Worm (Caenorhabditis elegans): ENCODE data around the gene lin-3.

lin-3 gene

DNA sequence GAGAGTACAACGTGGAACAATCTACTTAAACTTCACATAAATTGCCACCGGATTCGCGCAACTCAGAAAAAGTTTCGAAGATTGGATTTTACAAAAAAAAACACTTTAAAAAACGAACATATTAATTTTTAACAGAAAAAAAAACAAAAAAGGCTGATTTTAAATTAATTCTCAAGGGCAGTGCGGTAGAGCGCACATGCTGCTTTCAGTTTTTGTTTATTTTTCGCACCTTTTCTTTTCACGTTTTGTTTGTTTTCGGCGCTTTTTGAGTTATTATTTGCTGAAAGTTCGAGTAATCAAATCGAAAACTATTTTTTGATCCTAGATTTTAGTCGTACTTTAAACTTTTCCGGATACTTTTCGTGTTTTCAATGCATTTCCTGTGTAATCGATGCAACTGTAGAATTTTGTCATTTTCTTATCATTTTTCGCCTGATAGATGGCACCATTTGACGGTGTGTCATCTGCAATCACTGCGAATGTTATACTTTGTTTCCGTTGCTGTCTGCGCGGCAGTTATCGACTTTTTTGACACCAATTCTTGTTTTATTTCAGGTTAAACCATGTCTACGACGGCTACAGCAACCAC is 34.1 kb upstream of the lin-3 start, which contains the start of gene F13H10.8 (continued):
- TF ChIP-seq nhr-11 (tag; optimal IDR thresholded peaks at IDR 0.05) (no peak), rnt-1 (tag; optimal IDR thresholded peaks at IDR 0.05) (no peak), hlh-15 (tag; optimal IDR thresholded peaks at IDR 0.05) (no peak), lin-11 (tag; optimal IDR thresholded peaks at IDR 0.05) (no peak), che-1 (tag; optimal IDR thresholded peaks at IDR 0.05) (no peak), C38D4.7 (GFP tag; optimal IDR thresholded peaks at IDR 0.05) (no peak), mec-3 (tag; optimal IDR thresholded peaks at IDR 0.05; ENCODE audit: borderline replicate concordance) (no peak), dve-1 (tag; optimal IDR thresholded peaks at IDR 0.05) (no peak), pqm-1 (tag; optimal IDR thresholded peaks at IDR 0.05) (no peak), zip-5 (tag; optimal IDR thresholded peaks at IDR 0.05) (no peak)

DNA sequence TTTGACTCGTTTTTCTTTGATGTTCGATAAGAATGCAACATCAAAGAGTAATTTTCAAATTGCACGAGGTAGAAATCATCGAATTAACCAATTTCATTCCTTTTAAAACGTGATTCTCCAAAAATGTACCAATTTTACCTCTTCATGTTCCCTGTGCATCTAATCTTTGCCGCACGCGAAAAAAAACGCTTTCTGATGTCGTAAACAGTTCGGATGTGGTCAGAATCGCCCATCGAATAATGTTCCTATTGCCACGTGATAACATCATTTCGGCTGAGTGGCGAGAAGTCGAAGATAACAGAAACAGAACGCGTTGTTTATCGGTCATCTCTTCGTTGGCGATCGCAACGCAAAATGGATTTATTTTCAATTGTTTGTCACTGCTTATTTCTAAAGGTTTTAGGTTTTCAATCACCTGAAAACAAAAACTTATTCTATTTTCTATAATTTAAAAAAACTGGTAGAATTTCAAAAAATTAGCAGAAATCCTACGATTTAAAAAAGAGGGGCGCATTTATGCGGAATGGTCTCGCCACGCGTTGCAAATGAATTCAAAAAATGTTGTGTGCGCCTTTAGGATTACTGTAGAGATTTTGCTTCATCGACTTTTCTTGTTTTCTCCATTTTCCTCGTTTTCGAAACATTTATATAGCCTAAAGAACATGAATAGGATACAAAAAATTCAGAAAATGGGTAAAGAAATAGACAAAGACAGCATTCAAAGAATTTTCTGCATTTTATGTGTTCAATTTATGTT is 32.4 kb upstream of the lin-3 start, which contains the start of gene mogs-1:
TSS of gene mogs-1 (minus strand) at position 417 of the 757 bp plus-strand sequence.
- TF ChIP-seq ttx-3 (tag; optimal IDR thresholded peaks at IDR 0.05) (no peak), ref-2 (tag; optimal IDR thresholded peaks at IDR 0.05) (no peak), ama-1 (optimal IDR thresholded peaks at IDR 0.05) (no peak), pha-2 (tag; optimal IDR thresholded peaks at IDR 0.05) (no peak), sox-2 (GFP tag; IDR thresholded peaks at IDR 0.05) (no peak), eyg-1 (tag; optimal IDR thresholded peaks at IDR 0.05) (no peak), lin-11 (tag; optimal IDR thresholded peaks at IDR 0.05) (no peak), K09A11.1 (tag; optimal IDR thresholded peaks at IDR 0.05; ENCODE audit: insufficient read depth) (no peak), nhr-232 (tag; optimal IDR thresholded peaks at IDR 0.05) (no peak)

DNA sequence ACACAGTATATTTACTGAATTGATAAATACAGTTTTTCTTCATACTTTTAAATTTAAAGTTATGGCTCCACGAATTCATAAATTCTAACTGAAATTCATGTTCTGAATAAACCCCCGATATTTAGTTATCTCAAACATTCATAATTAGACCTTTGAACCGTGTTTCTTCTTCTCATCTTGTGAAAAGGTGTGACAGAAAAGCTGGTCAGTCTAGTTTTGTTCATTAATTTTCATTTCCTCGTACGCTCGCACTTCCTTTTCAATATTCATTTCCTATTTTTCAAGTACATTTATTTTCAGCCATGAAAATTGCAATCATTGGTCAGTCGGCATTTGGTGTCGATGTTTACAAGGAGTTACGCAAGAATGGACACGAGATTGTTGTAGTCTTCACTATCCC is 31.8 kb upstream of the lin-3 start, which contains the start of gene alh-3:
TSS of gene alh-3 (plus strand) at position 301 of the 400 bp plus-strand sequence.
- no peak for TF ChIP-seq pat-9 (tag; optimal IDR thresholded peaks at IDR 0.05)
- no peak for TF ChIP-seq hlh-30 (tag; optimal IDR thresholded peaks at IDR 0.05; ENCODE audit: insufficient read depth)
- no peak for TF ChIP-seq elt-2 (tag; optimal IDR thresholded peaks at IDR 0.05)
- TF ChIP-seq ceh-48 (tag; optimal IDR thresholded peaks at IDR 0.05) = no peak
- TF ChIP-seq npax-4 (tag; optimal IDR thresholded peaks at IDR 0.05) = no peak
- no peak for TF ChIP-seq tbx-2 (tag; optimal IDR thresholded peaks at IDR 0.05)
- no peak for TF ChIP-seq ahr-1 (tag; optimal IDR thresholded peaks at IDR 0.05)
- no peak for TF ChIP-seq pha-4 (tag; optimal IDR thresholded peaks at IDR 0.05)

DNA sequence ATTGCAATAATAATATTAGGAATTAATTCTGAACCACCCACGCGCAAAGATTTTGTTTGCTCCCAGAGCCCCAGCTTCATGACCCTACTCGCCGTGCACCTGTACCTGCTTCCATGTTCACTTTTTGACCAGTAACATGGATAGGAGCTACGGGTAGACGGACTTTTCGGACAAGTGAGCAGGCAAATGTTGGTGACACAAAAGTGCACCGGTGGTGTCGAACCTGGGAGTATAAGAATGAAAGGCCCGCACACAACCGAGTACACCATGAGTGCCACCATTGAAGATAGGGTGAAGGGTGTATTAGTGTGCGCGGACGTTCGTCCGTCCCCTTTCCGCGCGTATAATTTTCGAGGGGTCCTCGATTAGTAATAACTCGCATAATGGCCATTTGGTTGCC is 28.2 kb upstream of the lin-3 start:
- TF ChIP-seq unc-86 (tag; optimal IDR thresholded peaks at IDR 0.05) (peak; percentile 97), unc-3 (GFP tag; conservative IDR thresholded peaks at IDR 0.05) (peak; percentile 94), unc-3 (tag; optimal IDR thresholded peaks at IDR 0.05) (peak; percentile 96), nhr-232 (tag; optimal IDR thresholded peaks at IDR 0.05) (peak; percentile 98), ceh-9 (tag; optimal IDR thresholded peaks at IDR 0.05) (peak; percentile 96), lin-11 (tag; optimal IDR thresholded peaks at IDR 0.05) (peak; percentile 95), ceh-22 (tag; optimal IDR thresholded peaks at IDR 0.05) (peak; percentile 95), tbx-2 (tag; optimal IDR thresholded peaks at IDR 0.05) (peak; percentile 98), sox-2 (GFP tag; IDR thresholded peaks at IDR 0.05) (peak; percentile 97), ref-2 (tag; optimal IDR thresholded peaks at IDR 0.05) (peak; percentile 99), fkh-6 (tag; optimal IDR thresholded peaks at IDR 0.05) (peak; percentile 96), zip-5 (tag; optimal IDR thresholded peaks at IDR 0.05) (peak; percentile 88), ceh-6 (GFP tag; optimal IDR thresholded peaks at IDR 0.05) (peak; percentile 99), ceh-2 (tag; optimal IDR thresholded peaks at IDR 0.05) (peak; percentile 95), ztf-16 (tag; optimal IDR thresholded peaks at IDR 0.05) (peak; percentile 99), ceh-48 (tag; optimal IDR thresholded peaks at IDR 0.05) (peak; percentile 97), pha-2 (tag; optimal IDR thresholded peaks at IDR 0.05) (peak; percentile 97), C38D4.7 (GFP tag; optimal IDR thresholded peaks at IDR 0.05) (peak; percentile 96), ama-1 (optimal IDR thresholded peaks at IDR 0.05) (peak; percentile 86), elt-4 (tag; optimal IDR thresholded peaks at IDR 0.05) (peak; percentile 72), ceh-45 (GFP tag; IDR thresholded peaks at IDR 0.05) (peak; percentile 97), K02D7.2 (tag; optimal IDR thresholded peaks at IDR 0.05) (peak; percentile 98), odd-2 (tag; optimal IDR thresholded peaks at IDR 0.05) (peak; percentile 84), pros-1 (tag; optimal IDR thresholded peaks at IDR 0.05) (no peak), ahr-1 (tag; optimal IDR thresholded peaks at IDR 0.05) (peak; percentile 97), eyg-1 (tag; optimal IDR thresholded peaks at IDR 0.05) (peak; percentile 100), F13H6.1 (tag; optimal IDR thresholded peaks at IDR 0.05) (peak; percentile 83), C08G9.2 (tag; optimal IDR thresholded peaks at IDR 0.05) (peak; percentile 92), mec-3 (tag; optimal IDR thresholded peaks at IDR 0.05; ENCODE audit: borderline replicate concordance) (peak; percentile 92), tbx-7 (tag; optimal IDR thresholded peaks at IDR 0.05) (peak; percentile 89), pqm-1 (tag; optimal IDR thresholded peaks at IDR 0.05) (peak; percentile 77)
